Fruit fly (Drosophila melanogaster) whole organism, embryonic: Measurements from ENCODE around the gene CG1785.

Source experiments
- CG11695 ChIP-seq: fragments of 200-800 bp; sonication (Bioruptor generic); IDR thresholded peaks from 3 replicates; pipeline ENCODE4 v1.3.6; 2022; ENCODE audit warnings: missing biosample characterization, missing genetic modification characterization
- CG3065 ChIP-seq: fragments of 200-800 bp; sonication (Bioruptor generic); optimal IDR thresholded peaks from 2 replicates; lab custom pipeline; 2016; ENCODE audit warnings: missing biosample characterization, missing genetic modification characterization
- Dad ChIP-seq: fragments of 200-800 bp; sonication (Bioruptor generic); optimal IDR thresholded peaks from 3 replicates; lab custom pipeline; 2016; ENCODE audit warnings: missing biosample characterization, missing genetic modification characterization
- Ets97D ChIP-seq: fragments of 200-800 bp; sonication (Bioruptor generic); optimal IDR thresholded peaks from 3 replicates; lab custom pipeline; 2016; ENCODE audit warnings: missing biosample characterization, missing genetic modification characterization
- H15 ChIP-seq: fragments of 200-800 bp; sonication (Bioruptor generic); IDR thresholded peaks from 3 replicates; pipeline ENCODE4 v1.3.6; 2022; ENCODE audit warnings: missing biosample characterization, missing genetic modification characterization
- Rx ChIP-seq: fragments of 200-800 bp; sonication (Bioruptor generic); IDR thresholded peaks from 2 replicates; pipeline ENCODE4 v1.3.6; 2022; ENCODE audit warnings: missing biosample characterization, missing genetic modification characterization

DNA sequence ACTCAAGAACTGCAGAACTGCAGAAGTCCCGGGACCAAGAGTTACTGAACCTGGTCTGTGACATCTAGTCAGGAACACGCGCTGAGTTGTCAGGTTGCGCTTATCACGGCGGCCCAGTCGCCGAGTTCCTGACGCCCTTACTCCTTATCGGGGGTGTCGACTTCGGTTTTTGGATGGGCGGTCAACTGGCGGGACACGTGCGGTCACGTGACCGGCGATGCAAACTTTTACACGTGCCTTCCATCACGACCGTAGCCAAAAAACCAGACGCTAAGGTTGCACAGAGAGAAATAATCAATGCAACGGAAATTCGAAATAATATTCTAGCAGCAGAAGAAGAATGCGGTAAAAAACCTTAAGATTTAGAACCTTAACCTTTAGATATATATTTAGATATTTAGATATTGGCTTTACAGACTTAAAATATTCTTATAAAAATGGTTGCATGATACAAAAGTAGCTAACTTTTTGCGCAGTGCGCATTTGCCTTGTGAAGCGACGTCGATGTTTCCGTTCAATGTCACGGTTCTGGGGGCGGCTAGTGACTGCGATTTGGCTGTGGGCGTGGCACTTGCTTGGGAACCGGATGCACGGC lies 8.8 kb downstream of the CG1785 start:
- TF ChIP-seq CG11695 (no peak), H15 (no peak), CG3065 (GFP tag; lab: Kevin White, UChicago) (no peak), Ets97D (no peak), Rx (GFP tag; lab: Robert Waterston, UW) (no peak), Dad (GFP tag; lab: Kevin White, UChicago) (no peak)
